Worm (Caenorhabditis elegans): ENCODE measurements around the gene Y11D7A.9.

DNA sequence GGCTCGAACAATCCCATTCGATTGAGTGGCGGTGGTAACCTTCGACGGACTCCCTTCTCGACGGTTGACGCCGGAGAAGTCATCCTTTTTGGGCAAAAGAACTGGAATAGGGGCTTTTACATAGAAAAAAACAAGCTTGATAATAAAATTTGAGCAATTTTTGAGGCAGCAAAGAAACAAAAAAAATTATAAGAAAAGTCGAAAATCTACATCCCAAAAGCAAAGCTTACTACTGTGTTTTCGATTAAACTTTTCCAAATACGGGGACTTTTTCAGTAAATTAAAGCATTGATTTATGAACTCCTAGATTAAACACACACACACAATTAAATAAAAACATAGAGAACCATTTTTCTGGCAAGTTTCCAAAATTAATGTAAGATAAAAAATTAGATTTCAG lies at the start of gene Y11D7A.9:
- TF ChIP-seq tbp1 (GFP tag; optimal IDR thresholded peaks at IDR 0.05) (no peak), nfya-1 (tag; optimal IDR thresholded peaks at IDR 0.05; ENCODE audit: borderline replicate concordance, insufficient read depth) (no peak), hmg-1.2 (GFP tag; IDR thresholded peaks at IDR 0.05) (no peak), T07F8.4 (tag; optimal IDR thresholded peaks at IDR 0.05) (no peak), B0336.3 (GFP tag; IDR thresholded peaks at IDR 0.05) (no peak), chd-7 (tag; optimal IDR thresholded peaks at IDR 0.05) (no peak), efl-1 (GFP tag; optimal IDR thresholded peaks at IDR 0.05) (no peak), B0035.1 (tag; optimal IDR thresholded peaks at IDR 0.05) (no peak), ztf-25 (GFP tag; IDR thresholded peaks at IDR 0.05) (no peak), somi-1 (GFP tag; optimal IDR thresholded peaks at IDR 0.05) (no peak), snpc-4 (GFP tag; optimal IDR thresholded peaks at IDR 0.05) (no peak), snpc-4 (tag; optimal IDR thresholded peaks at IDR 0.05) (no peak), let-607 (tag; optimal IDR thresholded peaks at IDR 0.05) (no peak)

All from whole organism, young adult.